Fruit fly (Drosophila melanogaster) whole organism, embryonic: ENCODE data around the gene Trl.

Experiments used
- CG1024 ChIP-seq: fragments of 200-800 bp; sonication (Bioruptor generic); IDR thresholded peaks from 2 replicates; pipeline ENCODE4 v1.3.6; 2022; ENCODE audit warnings: missing biosample characterization, missing genetic modification characterization
- CG10431 ChIP-seq: fragments of 200-800 bp; sonication (Bioruptor generic); optimal IDR thresholded peaks from 3 replicates; lab custom pipeline; 2018; ENCODE audit warnings: missing biosample characterization, mild to moderate bottlenecking, missing genetic modification characterization
- CG11085 ChIP-seq: fragments of 200-800 bp; sonication (Bioruptor generic); IDR thresholded peaks from 2 replicates; pipeline ENCODE4 v1.3.6; 2022; ENCODE audit warnings: missing biosample characterization, missing genetic modification characterization
- CG11093 ChIP-seq: fragments of 200-800 bp; sonication (Bioruptor generic); IDR thresholded peaks from 3 replicates; pipeline ENCODE4 v1.3.6; 2022; ENCODE audit warnings: missing biosample characterization, missing genetic modification characterization
- CG12391 ChIP-seq: fragments of 200-800 bp; sonication (Bioruptor generic); optimal IDR thresholded peaks from 3 replicates; lab custom pipeline; 2018; ENCODE audit warnings: missing biosample characterization, mild to moderate bottlenecking, missing genetic modification characterization, moderate library complexity
- CG12769 ChIP-seq: fragments of 200-800 bp; sonication (Bioruptor generic); optimal IDR thresholded peaks from 2 replicates; lab custom pipeline; 2019; ENCODE audit warnings: missing biosample characterization, mild to moderate bottlenecking, missing genetic modification characterization, moderate library complexity
- CG15011 ChIP-seq: fragments of 200-800 bp; sonication (Bioruptor generic); optimal IDR thresholded peaks from 3 replicates; lab custom pipeline; 2018; ENCODE audit warnings: missing biosample characterization, mild to moderate bottlenecking, missing genetic modification characterization
- CG15269 ChIP-seq: fragments of 200-800 bp; sonication (Bioruptor generic); optimal IDR thresholded peaks from 2 replicates; lab custom pipeline; 2018; ENCODE audit warnings: missing biosample characterization, mild to moderate bottlenecking, missing genetic modification characterization, moderate library complexity
- CG15601 ChIP-seq: fragments of 200-800 bp; sonication (Bioruptor generic); optimal IDR thresholded peaks from 3 replicates; lab custom pipeline; 2019; ENCODE audit warnings: missing biosample characterization, mild to moderate bottlenecking, missing genetic modification characterization, moderate library complexity
- CG17359 ChIP-seq: fragments of 200-800 bp; sonication (Bioruptor generic); optimal IDR thresholded peaks from 3 replicates; lab custom pipeline; 2018; ENCODE audit warnings: missing biosample characterization, mild to moderate bottlenecking, missing genetic modification characterization, moderate library complexity
- CG1832 ChIP-seq: fragments of 200-800 bp; sonication (Bioruptor generic); optimal IDR thresholded peaks from 2 replicates; lab custom pipeline; 2017; ENCODE audit warnings: missing biosample characterization, mild to moderate bottlenecking, missing genetic modification characterization, inconsistent platforms
- CG2116 ChIP-seq: fragments of 200-800 bp; sonication (Bioruptor generic); optimal IDR thresholded peaks from 3 replicates; lab custom pipeline; 2018; ENCODE audit warnings: missing biosample characterization, mild to moderate bottlenecking, missing genetic modification characterization
- CG31365 ChIP-seq: fragments of 200-800 bp; sonication (Bioruptor generic); optimal IDR thresholded peaks from 2 replicates; lab custom pipeline; 2018; ENCODE audit warnings: missing biosample characterization, mild to moderate bottlenecking, missing genetic modification characterization
- CG32532 ChIP-seq: fragments of 200-800 bp; sonication (Bioruptor generic); IDR thresholded peaks from 2 replicates; pipeline ENCODE4 v1.3.6; 2022; ENCODE audit warnings: missing biosample characterization, missing genetic modification characterization
- CG3407 ChIP-seq: fragments of 200-800 bp; sonication (Bioruptor generic); optimal IDR thresholded peaks from 2 replicates; lab custom pipeline; 2018; ENCODE audit warnings: missing biosample characterization, mild to moderate bottlenecking, missing genetic modification characterization
- CG4404 ChIP-seq: fragments of 200-800 bp; sonication (Bioruptor generic); IDR thresholded peaks from 2 replicates; pipeline ENCODE4 v1.3.6; 2022; ENCODE audit warnings: missing biosample characterization, missing genetic modification characterization
- CG8281 ChIP-seq: fragments of 200-800 bp; sonication (Bioruptor generic); optimal IDR thresholded peaks from 2 replicates; lab custom pipeline; 2018; ENCODE audit warnings: missing biosample characterization, mild to moderate bottlenecking, missing genetic modification characterization, moderate library complexity
- CG9609 ChIP-seq: fragments of 200-800 bp; sonication (Bioruptor generic); optimal IDR thresholded peaks from 3 replicates; lab custom pipeline; 2016; ENCODE audit warnings: missing biosample characterization, missing genetic modification characterization
- CG9797 ChIP-seq: fragments of 200-800 bp; sonication (Bioruptor generic); optimal IDR thresholded peaks from 3 replicates; lab custom pipeline; 2018; ENCODE audit warnings: missing biosample characterization, mild to moderate bottlenecking, missing genetic modification characterization
- Dip2 ChIP-seq: fragments of 200-800 bp; sonication (Bioruptor generic); IDR thresholded peaks from 2 replicates; pipeline ENCODE4 v1.3.6; 2022; ENCODE audit warnings: missing biosample characterization, missing genetic modification characterization
- Dip3 ChIP-seq: fragments of 200-800 bp; sonication (Bioruptor generic); optimal IDR thresholded peaks from 3 replicates; lab custom pipeline; 2016; ENCODE audit warnings: missing biosample characterization, missing genetic modification characterization
- Dref ChIP-seq: fragments of 200-800 bp; sonication (Bioruptor generic); IDR thresholded peaks from 2 replicates; pipeline ENCODE4 v1.3.6; 2022; ENCODE audit warnings: missing biosample characterization, missing genetic modification characterization
- H15 ChIP-seq: fragments of 200-800 bp; sonication (Bioruptor generic); IDR thresholded peaks from 3 replicates; pipeline ENCODE4 v1.3.6; 2022; ENCODE audit warnings: missing biosample characterization, missing genetic modification characterization
- Hr39 ChIP-seq: fragments of >200 bp; optimal IDR thresholded peaks from 2 replicates; lab custom pipeline; 2017
- NC2β ChIP-seq: fragments of 200-800 bp; sonication (Bioruptor generic); optimal IDR thresholded peaks from 2 replicates; lab custom pipeline; 2016; ENCODE audit warnings: missing biosample characterization, missing genetic modification characterization
- Scr ChIP-seq: fragments of 200-800 bp; sonication (Bioruptor generic); IDR thresholded peaks from 2 replicates; pipeline ENCODE4 v1.3.6; 2022; ENCODE audit warnings: missing biosample characterization, missing genetic modification characterization; ENCODE audit not compliant: partially characterized antibody
- Sox100B ChIP-seq: fragments of 200-800 bp; sonication (Bioruptor generic); optimal IDR thresholded peaks from 3 replicates; lab custom pipeline; 2018; ENCODE audit warnings: missing biosample characterization, mild to moderate bottlenecking, missing genetic modification characterization
- TFAM ChIP-seq: fragments of 200-800 bp; sonication (Bioruptor generic); optimal IDR thresholded peaks from 2 replicates; lab custom pipeline; 2017; ENCODE audit warnings: missing biosample characterization, missing genetic modification characterization, inconsistent platforms
- ase ChIP-seq: fragments of 200-800 bp; sonication (Bioruptor generic); IDR thresholded peaks from 3 replicates; pipeline ENCODE4 v1.3.6; 2022; ENCODE audit warnings: missing biosample characterization, missing genetic modification characterization
- az2 ChIP-seq: fragments of 200-800 bp; sonication (Bioruptor generic); optimal IDR thresholded peaks from 3 replicates; lab custom pipeline; 2016; ENCODE audit warnings: missing biosample characterization, missing genetic modification characterization
- btn ChIP-seq: fragments of 200-800 bp; sonication (Bioruptor generic); optimal IDR thresholded peaks from 2 replicates; lab custom pipeline; 2016; ENCODE audit warnings: missing biosample characterization, missing genetic modification characterization
- cad ChIP-seq: fragments of >200 bp; optimal IDR thresholded peaks from 2 replicates; lab custom pipeline; 2017; ENCODE audit warnings: missing biosample characterization, missing genetic modification characterization
- corto ChIP-seq: fragments of 200-800 bp; sonication (Bioruptor generic); optimal IDR thresholded peaks from 2 replicates; lab custom pipeline; 2016; ENCODE audit warnings: missing biosample characterization, mild to moderate bottlenecking, missing genetic modification characterization, moderate library complexity
- croc ChIP-seq: fragments of 200-800 bp; sonication (Bioruptor generic); conservative IDR thresholded peaks from 3 replicates; pipeline ENCODE4 v1.3.6; 2022; ENCODE audit warnings: missing biosample characterization, missing genetic modification characterization
- esg ChIP-seq: fragments of 200-800 bp; sonication (Bioruptor generic); conservative IDR thresholded peaks from 2 replicates; pipeline ENCODE4 v1.3.6; 2022; ENCODE audit warnings: missing biosample characterization, missing genetic modification characterization
- gcm2 ChIP-seq: fragments of 200-800 bp; sonication (Bioruptor generic); optimal IDR thresholded peaks from 2 replicates; lab custom pipeline; 2016; ENCODE audit warnings: missing biosample characterization, missing genetic modification characterization
- her ChIP-seq: fragments of 200-800 bp; sonication (Bioruptor generic); optimal IDR thresholded peaks from 2 replicates; lab custom pipeline; 2016; ENCODE audit warnings: missing biosample characterization, missing genetic modification characterization
- kni ChIP-seq: fragments of 200-800 bp; sonication (Bioruptor generic); optimal IDR thresholded peaks from 3 replicates; lab custom pipeline; 2017; ENCODE audit warnings: mild to moderate bottlenecking, missing biosample characterization, missing genetic modification reagents, missing genetic modification characterization
- mirr ChIP-seq: fragments of 200-800 bp; sonication (Bioruptor generic); optimal IDR thresholded peaks from 3 replicates; lab custom pipeline; 2018; ENCODE audit warnings: missing biosample characterization, mild to moderate bottlenecking, missing genetic modification characterization
- onecut ChIP-seq: fragments of 200-800 bp; sonication (Bioruptor generic); IDR thresholded peaks from 2 replicates; pipeline ENCODE4 v1.3.6; 2022; ENCODE audit warnings: missing biosample characterization, missing genetic modification characterization
- pb ChIP-seq: fragments of 200-800 bp; sonication (Bioruptor generic); optimal IDR thresholded peaks from 3 replicates; lab custom pipeline; 2016; ENCODE audit warnings: missing biosample characterization, missing genetic modification characterization
- peb ChIP-seq: fragments of 200-800 bp; sonication (Bioruptor generic); IDR thresholded peaks from 2 replicates; pipeline ENCODE4 v1.3.6; 2022; ENCODE audit warnings: missing biosample characterization, missing genetic modification characterization
- repo ChIP-seq: fragments of 200-800 bp; sonication (Bioruptor generic); optimal IDR thresholded peaks from 2 replicates; lab custom pipeline; 2016; ENCODE audit warnings: missing biosample characterization, missing genetic modification characterization
- rib ChIP-seq: fragments of 200-800 bp; sonication (Bioruptor generic); IDR thresholded peaks from 2 replicates; pipeline ENCODE4 v1.3.6; 2022; ENCODE audit warnings: missing biosample characterization, missing genetic modification characterization
- sima ChIP-seq: fragments of 200-800 bp; sonication (Bioruptor generic); optimal IDR thresholded peaks from 2 replicates; lab custom pipeline; 2016; ENCODE audit warnings: missing biosample characterization, missing genetic modification characterization
- slbo ChIP-seq: fragments of 200-800 bp; sonication (Bioruptor generic); IDR thresholded peaks from 2 replicates; pipeline ENCODE4 v1.3.6; 2022; ENCODE audit warnings: missing biosample characterization, missing genetic modification characterization
- sna ChIP-seq: fragments of 200-800 bp; sonication (Bioruptor generic); IDR thresholded peaks from 2 replicates; pipeline ENCODE4 v1.3.6; 2022; ENCODE audit warnings: missing biosample characterization, missing genetic modification characterization; ENCODE audit not compliant: partially characterized antibody
- tll ChIP-seq, 2 experiments: fragments of 200-800 bp in 1 of 2; fragments of >200 bp in 1 of 2; sonication (Bioruptor generic) in 1 of 2; optimal IDR thresholded peaks; 2 replicates each; lab custom pipeline; 2017 to 2019; ENCODE audit warnings: missing biosample characterization in 2 of 2, missing genetic modification characterization in 2 of 2, mild to moderate bottlenecking in 1 of 2, moderate library complexity in 1 of 2
- tup ChIP-seq: fragments of 200-800 bp; sonication (Bioruptor generic); optimal IDR thresholded peaks from 2 replicates; lab custom pipeline; 2016; ENCODE audit warnings: missing biosample characterization, mild to moderate bottlenecking, missing genetic modification characterization, moderate library complexity
- usp ChIP-seq: fragments of >200 bp; optimal IDR thresholded peaks from 2 replicates; lab custom pipeline; 2017; ENCODE audit warnings: missing biosample characterization, missing genetic modification characterization
- zf30C ChIP-seq: fragments of 200-800 bp; sonication (Bioruptor generic); optimal IDR thresholded peaks from 3 replicates; lab custom pipeline; 2018; ENCODE audit warnings: missing biosample characterization, mild to moderate bottlenecking, missing genetic modification characterization

Gene Trl

DNA sequence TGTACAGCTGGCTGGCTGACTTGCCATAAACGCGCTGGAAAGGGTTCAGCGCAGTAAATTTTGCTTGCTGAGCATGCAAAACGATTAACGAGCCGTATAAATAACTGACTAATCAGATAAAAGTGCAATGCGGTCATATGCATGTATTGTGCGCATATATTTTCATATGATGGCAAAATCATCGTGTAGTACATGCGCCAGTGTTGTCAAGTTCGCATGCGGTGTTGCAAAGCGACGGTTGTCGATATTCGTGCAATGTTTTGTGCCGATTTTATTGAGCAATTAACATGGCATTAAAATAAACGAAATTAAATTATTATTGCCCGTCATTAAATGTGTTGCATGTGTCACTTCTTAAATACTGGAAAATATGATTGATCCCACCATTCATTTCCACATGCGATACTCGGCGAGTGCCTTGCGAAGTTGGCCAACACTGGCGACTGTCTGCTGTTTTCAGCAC is 29.3 kb upstream of the Trl start (continued):
- TF ChIP-seq peb (GFP tag; lab: Robert Waterston, UW) (peak; percentile 56; the same call in 1 of the 2 replicates), CG32532 (GFP tag; lab: Robert Waterston, UW) (peak; percentile 77), CG3407 (GFP tag; lab: Kevin White, UChicago) (peak; percentile 16), CG11085 (GFP tag; lab: Robert Waterston, UW) (peak; percentile 71), cad (GFP tag; lab: Kevin White, UChicago) (no peak), TFAM (no peak), Dip2 (GFP tag; lab: Robert Waterston, UW) (no peak), CG15269 (no peak), CG9797 (GFP tag; lab: Kevin White, UChicago) (peak; percentile 34), ase (GFP tag; lab: Robert Waterston, UW) (peak; percentile 35; the same call in 1 of the 3 replicates), btn (GFP tag; lab: Kevin White, UChicago) (peak; percentile 56), Dip3 (GFP tag; lab: Kevin White, UChicago) (peak; percentile 87), CG15601 (tag; lab: Kevin White, UChicago) (peak; percentile 15), sna (peak; percentile 59), CG4404 (GFP tag; lab: Robert Waterston, UW) (peak; percentile 79), CG17359 (tag; lab: Kevin White, UChicago) (peak; percentile 63), CG1832 (no peak), H15 (peak; percentile 75; the same call in 1 of the 3 replicates), Sox100B (no peak), tup (GFP tag; lab: Kevin White, UChicago) (peak; percentile 72), az2 (GFP tag; lab: Kevin White, UChicago) (peak; percentile 74), croc (peak; percentile 61; the same call in 2 of the 3 replicates), pb (GFP tag; lab: Kevin White, UChicago) (peak; percentile 88), slbo (peak; percentile 87), CG15011 (GFP tag; lab: Kevin White, UChicago) (no peak), CG2116 (GFP tag; lab: Kevin White, UChicago) (peak; percentile 43), rib (GFP tag; lab: Robert Waterston, UW) (peak; percentile 75), zf30C (GFP tag; lab: Kevin White, UChicago) (no peak), CG10431 (GFP tag; lab: Kevin White, UChicago) (peak; percentile 21), CG9609 (peak; percentile 84), NC2β (GFP tag; lab: Kevin White, UChicago) (peak; percentile 80), CG8281 (tag; lab: Kevin White, UChicago) (peak; percentile 37), Scr (GFP tag; lab: Robert Waterston, UW) (peak; percentile 87), CG12391 (tag; lab: Kevin White, UChicago) (peak; percentile 71), esg (GFP tag; lab: Robert Waterston, UW) (peak; percentile 61), mirr (no peak), repo (GFP tag; lab: Kevin White, UChicago) (peak; percentile 81), CG11093 (peak; percentile 38; the same call in 1 of the 3 replicates), tll (GFP tag; optimal IDR thresholded peaks at IDR 0.05; lab: Kevin White, UChicago) (no peak), gcm2 (GFP tag; lab: Kevin White, UChicago) (peak; percentile 47), CG31365 (tag; lab: Kevin White, UChicago) (peak; percentile 0), kni (GFP tag; lab: Kevin White, UChicago) (no peak), sima (GFP tag; lab: Kevin White, UChicago) (peak; percentile 53), her (GFP tag; lab: Kevin White, UChicago) (peak; percentile 81), CG12769 (tag; lab: Kevin White, UChicago) (no peak), Dref (peak; percentile 54), Hr39 (lab: Kevin White, UChicago) (peak; percentile 72), corto (GFP tag; lab: Kevin White, UChicago) (peak; percentile 64), CG1024 (0 out of 2 replicates have a peak, but pooled peaks have one; percentile 27), onecut (GFP tag; lab: Robert Waterston, UW) (peak; percentile 22; the same call in 1 of the 2 replicates), usp (GFP tag; lab: Kevin White, UChicago) (no peak)
